Fruit fly (Drosophila melanogaster) whole organism, wandering third instar larva: Measurements from ENCODE around the gene CG32986.

Source experiments
- Abd-B ChIP-seq: fragments of >200 bp; optimal IDR thresholded peaks from 2 replicates; lab custom pipeline; 2017; ENCODE audit warnings: missing biosample characterization, missing genetic modification characterization
- CrebA ChIP-seq: fragments of 200-800 bp; sonication (Bioruptor generic); optimal IDR thresholded peaks from 2 replicates; lab custom pipeline; 2016; ENCODE audit warnings: missing biosample characterization, mild to moderate bottlenecking, missing genetic modification characterization, borderline replicate concordance
- Hr78 ChIP-seq: fragments of >200 bp; optimal IDR thresholded peaks from 2 replicates; lab custom pipeline; 2017; ENCODE audit warnings: missing biosample characterization, missing genetic modification characterization
- OdsH ChIP-seq: fragments of 200-800 bp; sonication (Bioruptor generic); optimal IDR thresholded peaks from 2 replicates; lab custom pipeline; 2016; ENCODE audit warnings: missing biosample characterization, mild to moderate bottlenecking, missing genetic modification characterization
- Vsx2 ChIP-seq: fragments of 200-300, 225-300 bp; sonication (Bioruptor generic); optimal IDR thresholded peaks from 2 replicates; lab custom pipeline; 2018; ENCODE audit warnings: missing biosample characterization, missing genetic modification characterization; ENCODE audit not compliant: partially characterized antibody
- dmrt93B ChIP-seq: fragments of 200-800 bp; sonication (Bioruptor generic); optimal IDR thresholded peaks from 2 replicates; lab custom pipeline; 2018; ENCODE audit warnings: missing biosample characterization, mild to moderate bottlenecking, missing genetic modification characterization
- rgr ChIP-seq: fragments of 200-800 bp; sonication (Bioruptor generic); optimal IDR thresholded peaks from 3 replicates; lab custom pipeline; 2016; ENCODE audit warnings: missing biosample characterization, mild to moderate bottlenecking, missing genetic modification characterization

DNA sequence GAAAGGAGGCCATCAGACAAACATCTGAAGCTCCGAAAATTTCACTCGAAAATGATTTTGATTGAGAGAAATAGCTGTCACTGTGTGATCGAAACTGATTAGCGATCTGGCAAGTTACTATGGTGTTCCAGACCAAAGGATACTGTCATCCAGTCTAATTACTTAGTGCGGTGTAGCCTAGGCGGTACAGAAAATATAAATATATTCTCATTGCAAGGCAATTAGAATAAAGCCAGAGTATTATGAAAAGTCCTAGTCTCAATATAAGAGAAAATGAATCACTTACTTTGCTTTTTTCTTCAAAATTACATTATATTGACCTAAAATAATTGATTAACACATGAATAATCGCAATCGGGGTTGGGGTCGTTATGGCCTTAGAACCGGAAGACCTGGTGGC lies 2.0 kb downstream of the CG32986 start, which contains the start of gene CG32988:
- TF ChIP-seq dmrt93B (GFP tag; lab: Kevin White, UChicago) (no peak), rgr (no peak), Vsx2 (no peak), OdsH (GFP tag; lab: Kevin White, UChicago) (no peak), Abd-B (no peak), CrebA (GFP tag; lab: Kevin White, UChicago) (no peak), Hr78 (GFP tag; lab: Kevin White, UChicago) (no peak)
